Worm (Caenorhabditis elegans) whole organism, young adult: ENCODE data around the gene C50C3.1.

Source experiments
- Y53G8AR.9 ChIP-seq: fragments of 200-800 bp; sonication (Bioruptor generic); conservative IDR thresholded peaks from 2 replicates; pipeline ENCODE4 v1.3.6; 2022; ENCODE audit warnings: missing genetic modification reagents, missing genetic modification characterization, missing compliant biosample characterization
- ama-1 ChIP-seq, 3 experiments: fragments of 150-350 bp in 1 of 3; sonication (generic microtip) in 2 of 3; optimal IDR thresholded peaks; 2 replicates each; lab custom pipeline; 2014 to 2018; ENCODE audit warnings: missing biosample characterization in 2 of 3, missing genetic modification characterization in 2 of 3, missing genetic modification reagents in 2 of 3
- dpff-1 ChIP-seq: sonication (generic microtip); optimal IDR thresholded peaks from 2 replicates; lab custom pipeline; 2017; ENCODE audit warnings: mild to moderate bottlenecking, missing genetic modification characterization, missing compliant biosample characterization
- dpl-1 ChIP-seq: fragments of 150-350 bp; optimal IDR thresholded peaks from 2 replicates; lab custom pipeline; 2014; ENCODE audit warnings: missing biosample characterization, missing genetic modification reagents, missing genetic modification characterization
- him-1 ChIP-seq: sonication (generic microtip); optimal IDR thresholded peaks from 2 replicates; lab custom pipeline; 2016; ENCODE audit warnings: missing genotype, missing genetic modification reagents, missing genetic modification characterization, missing compliant biosample characterization
- hmg-1.2 ChIP-seq: fragments of 200-800 bp; sonication (Bioruptor generic); IDR thresholded peaks from 2 replicates; pipeline ENCODE4 v1.3.6; 2022; ENCODE audit warnings: missing genetic modification reagents, missing genetic modification characterization, missing compliant biosample characterization
- let-526 ChIP-seq: fragments of 200-800 bp; sonication (Bioruptor generic); IDR thresholded peaks from 2 replicates; pipeline ENCODE4 v1.3.6; 2022; ENCODE audit warnings: missing genetic modification reagents, missing genetic modification characterization, missing compliant biosample characterization
- lin-35 ChIP-seq, 3 experiments: fragments of 150-350 bp in 2 of 3; sonication (generic microtip) in 1 of 3; optimal IDR thresholded peaks; 2 replicates each; lab custom pipeline; 2014 to 2018; ENCODE audit warnings: missing biosample characterization in 3 of 3, missing genetic modification characterization in 3 of 3, missing genetic modification reagents in 3 of 3
- nhr-120 ChIP-seq: fragments of 200-800 bp; sonication (Bioruptor generic); IDR thresholded peaks from 2 replicates; pipeline ENCODE4 v1.3.6; 2022; ENCODE audit warnings: missing genetic modification characterization, missing compliant biosample characterization
- pha-4 ChIP-seq: fragments of 150-350 bp; sonication (generic microtip); optimal IDR thresholded peaks from 2 replicates; lab custom pipeline; 2014; ENCODE audit warnings: missing biosample characterization, missing genetic modification reagents, missing genetic modification characterization
- repo-1 ChIP-seq: sonication (generic microtip); optimal IDR thresholded peaks from 2 replicates; lab custom pipeline; 2017; ENCODE audit warnings: mild to moderate bottlenecking, missing genetic modification characterization, missing compliant biosample characterization
- snpc-4 ChIP-seq, 5 experiments: fragments of 150-350 bp in 1 of 5; sonication (generic microtip) in 4 of 5; optimal IDR thresholded peaks; 2 replicates each; lab custom pipeline; 2014 to 2018; ENCODE audit warnings: missing genetic modification characterization in 5 of 5, missing biosample characterization in 3 of 5, antibody characterized with exemption in 2 of 5, mild to moderate bottlenecking in 2 of 5, missing compliant biosample characterization in 2 of 5, missing genotype in 2 of 5, moderate library complexity in 2 of 5, missing genetic modification reagents in 1 of 5
- unc-62 ChIP-seq: fragments of 150-350 bp; optimal IDR thresholded peaks from 2 replicates; lab custom pipeline; 2014; ENCODE audit warnings: missing biosample characterization, missing genetic modification reagents, missing genetic modification characterization
- ztf-26 ChIP-seq: sonication (generic microtip); optimal IDR thresholded peaks from 2 replicates; lab custom pipeline; 2017; ENCODE audit warnings: missing genetic modification characterization, missing compliant biosample characterization

ce11 chrIII:8163283-8163682 is 28.5 kb upstream of the C50C3.1 start, which contains the start of gene bath-42:
- TF ChIP-seq lin-35 (GFP tag; optimal IDR thresholded peaks at IDR 0.05; lab: Kevin White, UChicago) = no peak
- TF ChIP-seq let-526 (GFP tag; lab: Robert Waterston, UW) = no peak
- TF ChIP-seq Y53G8AR.9 (GFP tag; lab: Robert Waterston, UW) = no peak
- TF ChIP-seq dpl-1 (GFP tag; lab: Kevin White, UChicago) = no peak
- no peak for TF ChIP-seq pha-4 (tag; lab: Kevin White, UChicago)
- no peak for TF ChIP-seq unc-62 (GFP tag; lab: Kevin White, UChicago)
- TF ChIP-seq him-1 (tag; lab: Kevin White, UChicago) = no peak
- TF ChIP-seq ztf-26 (tag; lab: Kevin White, UChicago) = no peak
- TF ChIP-seq repo-1 = no peak
- no peak for TF ChIP-seq nhr-120 (GFP tag; lab: Robert Waterston, UW)
- TF ChIP-seq ama-1 (optimal IDR thresholded peaks at IDR 0.05; lab: Kevin White, UChicago) = no peak
- TF ChIP-seq ama-1 (GFP tag; optimal IDR thresholded peaks at IDR 0.05; lab: Kevin White, UChicago) = no peak
- no peak for TF ChIP-seq hmg-1.2
- TF ChIP-seq dpff-1 = no peak
- TF ChIP-seq snpc-4 (GFP tag; optimal IDR thresholded peaks at IDR 0.05; lab: Kevin White, UChicago) = no peak
- TF ChIP-seq snpc-4 (tag; optimal IDR thresholded peaks at IDR 0.05; lab: Kevin White, UChicago) = no peak
